Fruit fly (Drosophila melanogaster): ENCODE data around the gene CG3397.
A peak's percentile ranks its signal among the peaks of the same experiment; 100 is the strongest.

CG3397 gene

dm6 chr3R:11984441-11984840 lies at the start of gene CG3397:
CG3397 (minus strand) TSS chr3R:11984541.
- TF ChIP-seq gl (tag; optimal IDR thresholded peaks at IDR 0.05), result no peak
- no peak for TF ChIP-seq Pif1B (GFP tag; optimal IDR thresholded peaks at IDR 0.05)

- TF ChIP-seq CG17806 (tag; optimal IDR thresholded peaks at IDR 0.05) (no peak), fd96Ca (GFP tag; IDR thresholded peaks at IDR 0.05) (no peak), CG10348 (GFP tag; IDR thresholded peaks at IDR 0.05) (no peak), CG8301 (tag; optimal IDR thresholded peaks at IDR 0.05) (no peak), CG34367 (tag; optimal IDR thresholded peaks at IDR 0.05) (no peak), gl (tag; optimal IDR thresholded peaks at IDR 0.05) (no peak), Ets98B (GFP tag; IDR thresholded peaks at IDR 0.05) (no peak), CG32121 (GFP tag; IDR thresholded peaks at IDR 0.05) (no peak), CG9948 (tag; optimal IDR thresholded peaks at IDR 0.05) (no peak), CG14655 (GFP tag; optimal IDR thresholded peaks at IDR 0.05) (no peak), Pif1B (GFP tag; optimal IDR thresholded peaks at IDR 0.05) (no peak), EcR (GFP tag; optimal IDR thresholded peaks at IDR 0.05) (no peak), CG8159 (tag; optimal IDR thresholded peaks at IDR 0.05) (no peak), Pif1A (GFP tag; optimal IDR thresholded peaks at IDR 0.05) (no peak), CG15710 (tag; optimal IDR thresholded peaks at IDR 0.05) (no peak), CG12605 (GFP tag; IDR thresholded peaks at IDR 0.05) (no peak)
Observed at dm6 chr3R:12032842-12033241, 48.5 kb upstream of the CG3397 start, which contains the start of gene ssp5. ssp5 (plus strand) TSS chr3R:12033142.

- TF ChIP-seq CG17806 (tag; optimal IDR thresholded peaks at IDR 0.05) (no peak), EcR (GFP tag; optimal IDR thresholded peaks at IDR 0.05) (no peak), CG8301 (tag; optimal IDR thresholded peaks at IDR 0.05) (no peak)
Observed at dm6 chr3R:12031657-12032056, 47.3 kb upstream of the CG3397 start, which contains the start of the genes CG31358, CG42504 and CG42505. CG31358 (minus strand) TSS chr3R:12031757. CG42504 (minus strand) TSS chr3R:12031757. CG42505 (minus strand) TSS chr3R:12031757.

- no peak for TF ChIP-seq CG8159 (tag; optimal IDR thresholded peaks at IDR 0.05)
- TF ChIP-seq D1 (tag; optimal IDR thresholded peaks at IDR 0.05), result no peak
- TF ChIP-seq rn (GFP tag; IDR thresholded peaks at IDR 0.05), result no peak
Observed at dm6 chr3R:12020987-12021386, 36.6 kb upstream of the CG3397 start.

dm6 chr3R:12016828-12017280 lies 32.5 kb upstream of the CG3397 start, which contains the start of the genes DCAF12 and Spt3:
DCAF12 (minus strand) TSS chr3R:12017031.
Spt3 (plus strand) TSS chr3R:12017156.
- TF ChIP-seq CG32121 (GFP tag; IDR thresholded peaks at IDR 0.05) (peak; percentile 21; the same call in 1 of the 2 replicates), CG15710 (tag; optimal IDR thresholded peaks at IDR 0.05) (peak; percentile 54), CG14655 (GFP tag; optimal IDR thresholded peaks at IDR 0.05) (no peak), Pif1A (GFP tag; optimal IDR thresholded peaks at IDR 0.05) (no peak), CG17806 (tag; optimal IDR thresholded peaks at IDR 0.05) (peak; percentile 32), Pif1B (GFP tag; optimal IDR thresholded peaks at IDR 0.05) (peak; percentile 14), CG4496 (GFP tag; IDR thresholded peaks at IDR 0.05) (no peak), rn (GFP tag; IDR thresholded peaks at IDR 0.05) (no peak), CG10348 (GFP tag; IDR thresholded peaks at IDR 0.05) (no peak)

dm6 chr3R:12010202-12010824 lies 26.0 kb upstream of the CG3397 start, which contains the start of the genes KLHL18 and GCC185:
KLHL18 (minus strand) TSS chr3R:12010434.
GCC185 (plus strand) TSS chr3R:12010772.
- peak; percentile 57; the same call in 1 of the 2 replicates for TF ChIP-seq rn (GFP tag; IDR thresholded peaks at IDR 0.05)
- TF ChIP-seq fd96Ca (GFP tag; IDR thresholded peaks at IDR 0.05), result no peak
- peak; percentile 61 for TF ChIP-seq CG17806 (tag; optimal IDR thresholded peaks at IDR 0.05)
- TF ChIP-seq CG32121 (GFP tag; IDR thresholded peaks at IDR 0.05), result no peak; the same call in 1 of the 2 replicates
- peak; percentile 54 for TF ChIP-seq CG34367 (tag; optimal IDR thresholded peaks at IDR 0.05)
- peak; percentile 67 for TF ChIP-seq Snoo (tag; optimal IDR thresholded peaks at IDR 0.05)
- TF ChIP-seq CG8159 (tag; optimal IDR thresholded peaks at IDR 0.05), result peak; percentile 82
- peak; percentile 9 for TF ChIP-seq EcR (GFP tag; optimal IDR thresholded peaks at IDR 0.05)
- no peak for TF ChIP-seq Pif1A (GFP tag; optimal IDR thresholded peaks at IDR 0.05)
- no peak for TF ChIP-seq CG13204 (GFP tag; optimal IDR thresholded peaks at IDR 0.05)
- TF ChIP-seq D1 (tag; optimal IDR thresholded peaks at IDR 0.05), result no peak
- TF ChIP-seq Pif1B (GFP tag; optimal IDR thresholded peaks at IDR 0.05), result no peak
- no peak for TF ChIP-seq CG8301 (tag; optimal IDR thresholded peaks at IDR 0.05)
- TF ChIP-seq CG14655 (GFP tag; optimal IDR thresholded peaks at IDR 0.05), result no peak
- no peak for TF ChIP-seq CG12605 (GFP tag; IDR thresholded peaks at IDR 0.05)
- TF ChIP-seq CG4496 (GFP tag; IDR thresholded peaks at IDR 0.05), result peak; percentile 54; the same call in 1 of the 3 replicates
- TF ChIP-seq Ets98B (GFP tag; IDR thresholded peaks at IDR 0.05), result no peak; the same call in 1 of the 2 replicates
- peak; percentile 46; the same call in 1 of the 2 replicates for TF ChIP-seq CG10348 (GFP tag; IDR thresholded peaks at IDR 0.05)
- no peak for TF ChIP-seq gl (tag; optimal IDR thresholded peaks at IDR 0.05)
- TF ChIP-seq CG9948 (tag; optimal IDR thresholded peaks at IDR 0.05), result peak; percentile 77
- peak; percentile 74 for TF ChIP-seq CG15710 (tag; optimal IDR thresholded peaks at IDR 0.05)

dm6 chr3R:12006417-12006816 lies 22.1 kb upstream of the CG3397 start:
- TF ChIP-seq CG34367 (tag; optimal IDR thresholded peaks at IDR 0.05) (no peak), gl (tag; optimal IDR thresholded peaks at IDR 0.05) (no peak), CG15710 (tag; optimal IDR thresholded peaks at IDR 0.05) (no peak), CG13204 (GFP tag; optimal IDR thresholded peaks at IDR 0.05) (no peak), CG17806 (tag; optimal IDR thresholded peaks at IDR 0.05) (no peak), CG14655 (GFP tag; optimal IDR thresholded peaks at IDR 0.05) (no peak), CG4496 (GFP tag; IDR thresholded peaks at IDR 0.05) (no peak), Pif1A (GFP tag; optimal IDR thresholded peaks at IDR 0.05) (no peak), CG12605 (GFP tag; IDR thresholded peaks at IDR 0.05) (no peak), EcR (GFP tag; optimal IDR thresholded peaks at IDR 0.05) (no peak), D1 (tag; optimal IDR thresholded peaks at IDR 0.05) (no peak), rn (GFP tag; IDR thresholded peaks at IDR 0.05) (peak; percentile 11; the same call in 1 of the 2 replicates), CG32121 (GFP tag; IDR thresholded peaks at IDR 0.05) (no peak), Ets98B (GFP tag; IDR thresholded peaks at IDR 0.05) (no peak), fd96Ca (GFP tag; IDR thresholded peaks at IDR 0.05) (0 out of 3 replicates have a peak, but pooled peaks have one; percentile 21)

Measured in whole organism, pupa.